Worm (Caenorhabditis elegans): ENCODE results near the gene pdtf-1.

ce11 chrIV:8476880-8477279, 44.0 kb downstream of the pdtf-1 start, which contains the start of gene spp-10:
- no peak for TF ChIP-seq snpc-4 (GFP tag; optimal IDR thresholded peaks at IDR 0.05)
- TF ChIP-seq snpc-4 (tag; optimal IDR thresholded peaks at IDR 0.05) = no peak
- TF ChIP-seq ama-1 (optimal IDR thresholded peaks at IDR 0.05) = no peak
- TF ChIP-seq ama-1 (GFP tag; optimal IDR thresholded peaks at IDR 0.05) = no peak
- TF ChIP-seq nhr-90 (tag; optimal IDR thresholded peaks at IDR 0.05) = no peak
- TF ChIP-seq ztf-3 (GFP tag; optimal IDR thresholded peaks at IDR 0.05) = no peak
- TF ChIP-seq athp-1 (tag; optimal IDR thresholded peaks at IDR 0.05) = no peak
- no peak for TF ChIP-seq repo-1 (tag; optimal IDR thresholded peaks at IDR 0.05)
- TF ChIP-seq zim-3 (tag; optimal IDR thresholded peaks at IDR 0.05) = no peak
- no peak for TF ChIP-seq ceh-100 (GFP tag; IDR thresholded peaks at IDR 0.05)
- no peak for TF ChIP-seq attf-6 (GFP tag; IDR thresholded peaks at IDR 0.05)

All from whole organism, young adult.